Fruit fly (Drosophila melanogaster): ENCODE results near the gene CG15390.

dm6 chr2L:2404631-2405030 is 30.1 kb downstream of the CG15390 start:
- TF ChIP-seq cic (GFP tag; optimal IDR thresholded peaks at IDR 0.05) (no peak), CG7045 (GFP tag; optimal IDR thresholded peaks at IDR 0.05) (no peak), pad (GFP tag; optimal IDR thresholded peaks at IDR 0.05) (no peak), Mnt (GFP tag; optimal IDR thresholded peaks at IDR 0.05) (no peak), CG14711 (tag; optimal IDR thresholded peaks at IDR 0.05) (no peak), CG33017 (tag; optimal IDR thresholded peaks at IDR 0.05) (no peak), toe (GFP tag; optimal IDR thresholded peaks at IDR 0.05) (no peak), bab1 (GFP tag; optimal IDR thresholded peaks at IDR 0.05) (no peak), Clk (GFP tag; optimal IDR thresholded peaks at IDR 0.05) (no peak)
